Fruit fly (Drosophila melanogaster) Kc167 (cell line): ENCODE measurements around the gene Sws1.

Experiments
- Myc ChIP-seq: fragments of >200 bp; optimal IDR thresholded peaks from 2 replicates; lab custom pipeline; 2017; ENCODE audit warnings: missing external identifiers
- Sin3A ChIP-seq: fragments of >200 bp; optimal IDR thresholded peaks from 2 replicates; lab custom pipeline; 2018; ENCODE audit warnings: missing external identifiers
- h ChIP-seq: fragments of >200 bp; optimal IDR thresholded peaks from 3 replicates; lab custom pipeline; 2018; ENCODE audit warnings: missing external identifiers
- psq ChIP-seq: fragments of >200 bp; optimal IDR thresholded peaks from 2 replicates; lab custom pipeline; 2017; ENCODE audit warnings: missing external identifiers
- ttk ChIP-seq: sonication (Bioruptor generic); optimal IDR thresholded peaks from 2 replicates; lab custom pipeline; 2017; ENCODE audit warnings: missing external identifiers

- TF ChIP-seq h: no peak
- no peak for TF ChIP-seq Myc (lab: Kevin White, UChicago)
- no peak for TF ChIP-seq psq (lab: Kevin White, UChicago)
- no peak for TF ChIP-seq Sin3A (lab: Kevin White, UChicago)
- TF ChIP-seq ttk (lab: Kevin White, UChicago): no peak
Observed at dm6 chr2L:2584461-2585056, 9.7 kb upstream of the Sws1 start.
